Worm (Caenorhabditis elegans): ENCODE measurements around the gene ZK662.6.

The ZK662.6 gene

ce11 chrX:15768532-15768931 lies 50.1 kb downstream of the ZK662.6 start:
- no peak for TF ChIP-seq lin-32 (GFP tag; optimal IDR thresholded peaks at IDR 0.05)
- TF ChIP-seq mep-1 (tag; optimal IDR thresholded peaks at IDR 0.05), result no peak
- TF ChIP-seq elt-3 (tag; optimal IDR thresholded peaks at IDR 0.05), result no peak
- TF ChIP-seq unc-39 (tag; optimal IDR thresholded peaks at IDR 0.05), result no peak
- no peak for TF ChIP-seq ceh-83 (GFP tag; optimal IDR thresholded peaks at IDR 0.05)
- TF ChIP-seq zip-8 (tag; optimal IDR thresholded peaks at IDR 0.05), result no peak
- TF ChIP-seq M03D4.4 (tag; optimal IDR thresholded peaks at IDR 0.05), result no peak
- TF ChIP-seq sptf-1 (tag; optimal IDR thresholded peaks at IDR 0.05), result no peak
- TF ChIP-seq ceh-39 (tag; optimal IDR thresholded peaks at IDR 0.05), result no peak
- no peak for TF ChIP-seq lin-13 (tag; optimal IDR thresholded peaks at IDR 0.05)
- TF ChIP-seq drap-1 (GFP tag; optimal IDR thresholded peaks at IDR 0.05), result no peak
- no peak for TF ChIP-seq cnd-1 (tag; optimal IDR thresholded peaks at IDR 0.05)
- no peak for TF ChIP-seq nhr-76 (tag; optimal IDR thresholded peaks at IDR 0.05)
- no peak for TF ChIP-seq nhr-12 (tag; optimal IDR thresholded peaks at IDR 0.05)
- TF ChIP-seq ham-2 (GFP tag; optimal IDR thresholded peaks at IDR 0.05), result no peak
- TF ChIP-seq unc-62 (GFP tag; optimal IDR thresholded peaks at IDR 0.05), result no peak
- no peak for TF ChIP-seq elt-1 (tag; optimal IDR thresholded peaks at IDR 0.05; ENCODE audit: borderline replicate concordance, insufficient read depth)
- TF ChIP-seq unc-120 (tag; optimal IDR thresholded peaks at IDR 0.05; ENCODE audit: poor library complexity, severe bottlenecking), result no peak

Data from whole organism, mixed stage, embryonic.